Worm (Caenorhabditis elegans): ENCODE results near the gene F40G12.7.
"Not testable (repeated sequence)": the region's sequence is repeated elsewhere in the genome, so short reads cannot be mapped to it uniquely, and the experiment has no call there.

DNA sequence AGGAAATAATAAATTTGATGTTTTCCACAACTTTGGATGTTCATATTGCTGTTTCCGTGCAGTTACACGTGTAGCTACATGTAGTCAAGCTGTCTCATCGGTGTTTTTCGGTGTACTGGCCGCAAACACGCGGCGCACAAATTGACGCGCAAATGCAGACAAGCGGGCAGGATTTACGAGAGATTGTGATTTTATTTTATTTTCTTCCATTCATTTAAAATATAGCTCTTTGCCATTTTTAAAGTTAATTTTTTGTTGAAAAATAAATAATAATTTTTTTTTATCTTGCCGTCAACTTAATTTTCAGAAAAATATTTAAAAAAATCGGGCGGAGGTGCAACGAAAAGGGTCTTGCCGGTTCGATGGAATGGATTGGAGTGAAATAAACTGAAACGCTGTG, at the start of gene F40G12.7:
- not testable (repeated sequence) for TF ChIP-seq tbx-2 (tag; optimal IDR thresholded peaks at IDR 0.05); lsy-2 (tag; optimal IDR thresholded peaks at IDR 0.05); hpl-2 (GFP tag; optimal IDR thresholded peaks at IDR 0.05); fkh-8 (tag; optimal IDR thresholded peaks at IDR 0.05); aly-2 (tag; optimal IDR thresholded peaks at IDR 0.05); mab-9 (GFP tag; IDR thresholded peaks at IDR 0.05); pqm-1 (tag; optimal IDR thresholded peaks at IDR 0.05); nhr-77 (tag; optimal IDR thresholded peaks at IDR 0.05); zag-1 (tag; optimal IDR thresholded peaks at IDR 0.05)

Data from whole organism, L1 larva.